Worm (Caenorhabditis elegans): ENCODE results near the gene ipla-5.

- TF ChIP-seq ama-1 (optimal IDR thresholded peaks at IDR 0.05): no peak
- TF ChIP-seq nhr-25 (tag; optimal IDR thresholded peaks at IDR 0.05): no peak
- no peak for TF ChIP-seq elt-3 (tag; optimal IDR thresholded peaks at IDR 0.05)
- TF ChIP-seq nhr-11 (tag; optimal IDR thresholded peaks at IDR 0.05): no peak
- no peak for TF ChIP-seq fkh-10 (GFP tag; optimal IDR thresholded peaks at IDR 0.05)
- no peak for TF ChIP-seq ceh-82 (tag; optimal IDR thresholded peaks at IDR 0.05)
- TF ChIP-seq R02D3.7 (tag; optimal IDR thresholded peaks at IDR 0.05): no peak
- no peak for TF ChIP-seq jun-1 (tag; optimal IDR thresholded peaks at IDR 0.05)
- no peak for TF ChIP-seq aly-2 (tag; optimal IDR thresholded peaks at IDR 0.05)
- no peak for TF ChIP-seq fkh-2 (tag; optimal IDR thresholded peaks at IDR 0.05)
- no peak for TF ChIP-seq daf-12 (tag; optimal IDR thresholded peaks at IDR 0.05)
- TF ChIP-seq eor-1 (tag; optimal IDR thresholded peaks at IDR 0.05): no peak
- TF ChIP-seq ceh-28 (tag; optimal IDR thresholded peaks at IDR 0.05): no peak
- TF ChIP-seq nhr-28 (tag; optimal IDR thresholded peaks at IDR 0.05): no peak
Observed at ce11 chrIV:8748967-8749366, 33.9 kb downstream of the ipla-5 start.
